Worm (Caenorhabditis elegans): ENCODE measurements around the gene K06B9.6.

- TF ChIP-seq scrt-1 (GFP tag; IDR thresholded peaks at IDR 0.05) (no peak), ama-1 (optimal IDR thresholded peaks at IDR 0.05) (no peak), tra-4 (tag; optimal IDR thresholded peaks at IDR 0.05) (no peak), sea-1 (GFP tag; conservative IDR thresholded peaks at IDR 0.05) (no peak)
These were observed 39.4 kb upstream of the K06B9.6 start for ce11 chrIV:4236025-4236407.
